Worm (Caenorhabditis elegans): ENCODE data around the gene F47B8.5.

DNA sequence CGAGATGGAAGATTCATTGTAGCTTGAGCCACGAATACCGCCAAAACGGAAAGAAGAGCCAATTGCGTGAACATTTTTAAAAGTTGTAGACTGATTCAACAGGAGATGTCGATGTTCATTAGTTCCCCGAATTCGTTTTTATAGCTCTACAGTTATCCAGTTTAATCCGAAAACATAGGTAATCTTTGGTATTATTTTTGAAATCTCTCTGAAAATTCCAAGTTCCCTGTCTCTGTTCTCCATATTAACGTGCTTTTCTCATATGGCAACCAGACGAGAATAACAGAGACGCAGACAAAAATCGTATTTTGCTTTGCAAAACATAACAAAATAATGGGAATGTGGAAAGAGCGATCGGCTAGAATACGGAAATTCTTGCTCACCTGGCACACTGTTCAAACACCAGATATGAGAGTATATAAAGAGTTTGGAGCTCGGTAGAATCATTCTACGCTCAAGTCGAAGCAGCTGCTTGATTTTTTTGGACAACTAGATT lies 28.1 kb downstream of the F47B8.5 start, which contains the start of the genes spig-3 and F14D7.12:
- TF ChIP-seq unc-130 (GFP tag; optimal IDR thresholded peaks at IDR 0.05) (no peak), ZK546.5 (tag; optimal IDR thresholded peaks at IDR 0.05) (no peak)

Measured in whole organism, L4 larva.